Fruit fly (Drosophila melanogaster) whole organism: ENCODE data around the gene CG8064.

Source experiments
- EcR ChIP-seq, 2 experiments: fragments of >200 bp; optimal IDR thresholded peaks; 2 replicates each; lab custom pipeline; 2017; ENCODE audit warnings: missing biosample characterization in 2 of 2, missing genetic modification characterization in 2 of 2, missing genetic modification reagents in 2 of 2
- usp ChIP-seq: fragments of >200 bp; optimal IDR thresholded peaks from 2 replicates; lab custom pipeline; 2017; ENCODE audit warnings: missing biosample characterization, missing genetic modification characterization, mixed read lengths

DNA sequence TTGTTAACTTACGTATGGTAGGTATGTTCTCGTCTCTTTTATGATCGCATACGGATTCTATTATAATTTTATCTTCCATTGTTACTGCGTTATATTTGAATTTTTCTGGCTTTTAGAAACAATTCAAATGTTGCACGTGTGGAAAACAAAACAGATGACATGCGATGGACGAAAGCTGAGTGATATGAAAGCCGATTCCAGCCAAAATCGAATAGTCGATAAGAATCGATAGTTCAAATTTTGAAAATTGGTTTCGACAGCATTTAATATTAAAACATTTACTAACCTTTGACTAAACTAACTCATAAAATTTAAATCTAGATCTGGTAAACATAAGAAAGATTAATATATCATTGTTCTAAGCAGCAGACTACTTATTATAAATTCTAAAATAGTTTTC lies 18.1 kb downstream of the CG8064 start, which contains the start of gene Polr1E:
- TF ChIP-seq EcR (GFP tag; optimal IDR thresholded peaks at IDR 0.05; lab: Kevin White, UChicago) (no peak), usp (GFP tag; lab: Kevin White, UChicago) (no peak)
